Fruit fly (Drosophila melanogaster) whole organism, embryonic: ENCODE data around the gene CG14245.

ENCODE experiments used
- ATbp ChIP-seq: fragments of 200-800 bp; sonication (Bioruptor generic); optimal IDR thresholded peaks from 2 replicates; lab custom pipeline; 2017; ENCODE audit warnings: missing biosample characterization, mild to moderate bottlenecking, missing genetic modification characterization, missing genetic modification reagents
- BEAF-32 ChIP-seq: fragments of 200-800 bp; sonication (Bioruptor generic); optimal IDR thresholded peaks from 3 replicates; lab custom pipeline; 2017; ENCODE audit warnings: missing biosample characterization, missing genetic modification characterization, mild to moderate bottlenecking, moderate library complexity, missing genetic modification reagents
- Bteb2 ChIP-seq: fragments of 200-800 bp; sonication (Bioruptor generic); optimal IDR thresholded peaks from 2 replicates; lab custom pipeline; 2016; ENCODE audit warnings: missing biosample characterization, missing genetic modification characterization
- CG10979 ChIP-seq: fragments of 200-800 bp; sonication (Bioruptor generic); optimal IDR thresholded peaks from 2 replicates; lab custom pipeline; 2018; ENCODE audit warnings: missing biosample characterization, mild to moderate bottlenecking, missing genetic modification characterization, moderate library complexity
- CG14860 ChIP-seq: fragments of 200-800 bp; sonication (Bioruptor generic); IDR thresholded peaks from 3 replicates; pipeline ENCODE4 v1.3.6; 2022; ENCODE audit warnings: missing biosample characterization, missing genetic modification characterization; ENCODE audit not compliant: partially characterized antibody
- CG16813 ChIP-seq: fragments of 200-800 bp; sonication (Bioruptor generic); IDR thresholded peaks from 3 replicates; pipeline ENCODE4 v1.3.6; 2022; ENCODE audit warnings: missing biosample characterization, missing genetic modification characterization; ENCODE audit not compliant: partially characterized antibody
- CG2120 ChIP-seq: fragments of 200-800 bp; sonication (Bioruptor generic); optimal IDR thresholded peaks from 3 replicates; lab custom pipeline; 2016; ENCODE audit warnings: missing biosample characterization, missing genetic modification characterization
- CG2889 ChIP-seq: fragments of 200-800 bp; sonication (Bioruptor generic); IDR thresholded peaks from 3 replicates; pipeline ENCODE4 v1.3.6; 2022; ENCODE audit warnings: missing biosample characterization, missing genetic modification characterization
- CG3838 ChIP-seq: fragments of 200-800 bp; sonication (Bioruptor generic); optimal IDR thresholded peaks from 3 replicates; lab custom pipeline; 2016; ENCODE audit warnings: missing biosample characterization, missing genetic modification characterization
- CG6765 ChIP-seq: fragments of 200-800 bp; sonication (Bioruptor generic); optimal IDR thresholded peaks from 3 replicates; lab custom pipeline; 2017; ENCODE audit warnings: missing biosample characterization, mild to moderate bottlenecking, missing genetic modification characterization
- CG7357 ChIP-seq: fragments of 200-800 bp; sonication (Bioruptor generic); IDR thresholded peaks from 3 replicates; pipeline ENCODE4 v1.3.6; 2022; ENCODE audit warnings: missing biosample characterization, missing genetic modification characterization
- CG8944 ChIP-seq: fragments of 200-800 bp; sonication (Bioruptor generic); optimal IDR thresholded peaks from 3 replicates; lab custom pipeline; 2016; ENCODE audit warnings: missing biosample characterization, missing genetic modification characterization
- Doc3 ChIP-seq: fragments of 200-800 bp; sonication (Bioruptor generic); IDR thresholded peaks from 3 replicates; pipeline ENCODE4 v1.3.6; 2022; ENCODE audit warnings: missing biosample characterization, missing genetic modification characterization; ENCODE audit not compliant: partially characterized antibody
- Ets65A ChIP-seq: fragments of 200-800 bp; sonication (Bioruptor generic); peaks from one replicate; lab custom pipeline; 2016; ENCODE audit warnings: missing biosample characterization, missing genetic modification characterization
- GATAe ChIP-seq: fragments of 200-800 bp; sonication (Bioruptor generic); conservative IDR thresholded peaks from 2 replicates; pipeline ENCODE4 v1.3.6; 2022; ENCODE audit warnings: missing biosample characterization, missing genetic modification characterization
- Gsc ChIP-seq: fragments of 200-800 bp; sonication (Bioruptor generic); IDR thresholded peaks from 2 replicates; pipeline ENCODE4 v1.3.6; 2022; ENCODE audit warnings: missing biosample characterization, missing genetic modification characterization
- Gug ChIP-seq: fragments of 200-800 bp; sonication (Bioruptor generic); IDR thresholded peaks from 4 replicates; pipeline ENCODE4 v1.3.6; 2022; ENCODE audit warnings: missing biosample characterization, missing genetic modification characterization
- HLH4C ChIP-seq: fragments of 200-800 bp; sonication (Bioruptor generic); IDR thresholded peaks from 3 replicates; pipeline ENCODE4 v1.3.6; 2022; ENCODE audit warnings: missing biosample characterization, missing genetic modification characterization; ENCODE audit not compliant: partially characterized antibody
- Hr39 ChIP-seq: fragments of >200 bp; optimal IDR thresholded peaks from 2 replicates; lab custom pipeline; 2017
- Mad ChIP-seq: fragments of 200-800 bp; sonication (Bioruptor generic); optimal IDR thresholded peaks from 2 replicates; lab custom pipeline; 2016; ENCODE audit warnings: missing biosample characterization, missing genetic modification characterization
- PHDP ChIP-seq: fragments of 200-800 bp; sonication (Bioruptor generic); optimal IDR thresholded peaks from 3 replicates; lab custom pipeline; 2018; ENCODE audit warnings: missing biosample characterization, mild to moderate bottlenecking, missing genetic modification characterization, moderate library complexity
- bsh ChIP-seq, 2 experiments: fragments of 200-800 bp; sonication (Bioruptor generic); optimal IDR thresholded peaks; 2 replicates each; lab custom pipeline; 2017 to 2018; ENCODE audit warnings: mild to moderate bottlenecking in 2 of 2, missing biosample characterization in 2 of 2, missing genetic modification characterization in 2 of 2, moderate library complexity in 1 of 2
- cg ChIP-seq: fragments of 200-800 bp; sonication (Bioruptor generic); optimal IDR thresholded peaks from 3 replicates; lab custom pipeline; 2019; ENCODE audit warnings: missing biosample characterization, mild to moderate bottlenecking, missing genetic modification characterization, moderate library complexity
- ci ChIP-seq: fragments of 200-800 bp; sonication (Bioruptor generic); IDR thresholded peaks from 3 replicates; pipeline ENCODE4 v1.3.6; 2022; ENCODE audit warnings: missing biosample characterization, missing genetic modification characterization
- dm ChIP-seq: fragments of 200-800 bp; sonication (Bioruptor generic); optimal IDR thresholded peaks from 3 replicates; lab custom pipeline; 2016; ENCODE audit warnings: missing biosample characterization, missing genetic modification characterization
- exex ChIP-seq: fragments of 200-800 bp; sonication (Bioruptor generic); optimal IDR thresholded peaks from 4 replicates; lab custom pipeline; 2018; ENCODE audit warnings: missing biosample characterization, mild to moderate bottlenecking, missing genetic modification characterization, moderate library complexity
- gcm2 ChIP-seq: fragments of 200-800 bp; sonication (Bioruptor generic); optimal IDR thresholded peaks from 2 replicates; lab custom pipeline; 2016; ENCODE audit warnings: missing biosample characterization, missing genetic modification characterization
- grn ChIP-seq: fragments of 200-800 bp; sonication (Bioruptor generic); optimal IDR thresholded peaks from 3 replicates; lab custom pipeline; 2017; ENCODE audit warnings: missing biosample characterization, missing genetic modification characterization
- hkb ChIP-seq, 2 experiments: fragments of 200-800 bp in 1 of 2; fragments of >200 bp in 1 of 2; sonication (Bioruptor generic) in 1 of 2; IDR thresholded peaks in 1 of 2; optimal IDR thresholded peaks in 1 of 2; 2 replicates each; pipeline versions ENCODE4 v1.3.6 to Lab custom; 2017 to 2022; ENCODE audit warnings: missing biosample characterization in 1 of 2, missing genetic modification characterization in 1 of 2
- mam ChIP-seq: fragments of 200-800 bp; sonication (Bioruptor generic); optimal IDR thresholded peaks from 3 replicates; lab custom pipeline; 2016; ENCODE audit warnings: missing biosample characterization, missing genetic modification characterization
- mirr ChIP-seq: fragments of 200-800 bp; sonication (Bioruptor generic); optimal IDR thresholded peaks from 3 replicates; lab custom pipeline; 2018; ENCODE audit warnings: missing biosample characterization, mild to moderate bottlenecking, missing genetic modification characterization
- nerfin-2 ChIP-seq: fragments of 200-800 bp; sonication (Bioruptor generic); IDR thresholded peaks from 2 replicates; pipeline ENCODE4 v1.3.6; 2022; ENCODE audit warnings: missing biosample characterization, missing genetic modification characterization; ENCODE audit not compliant: partially characterized antibody
- pfk ChIP-seq: fragments of 200-800 bp; sonication (Bioruptor generic); optimal IDR thresholded peaks from 2 replicates; lab custom pipeline; 2018; ENCODE audit warnings: missing biosample characterization, mild to moderate bottlenecking, missing genetic modification characterization, moderate library complexity
- sd ChIP-seq: fragments of 200-800 bp; sonication (Bioruptor generic); optimal IDR thresholded peaks from 3 replicates; lab custom pipeline; 2018; ENCODE audit warnings: missing biosample characterization, mild to moderate bottlenecking, missing genetic modification characterization, moderate library complexity
- tna ChIP-seq: fragments of 200-800 bp; sonication (Bioruptor generic); IDR thresholded peaks from 2 replicates; pipeline ENCODE4 v1.3.6; 2022; ENCODE audit warnings: missing biosample characterization, missing genetic modification characterization; ENCODE audit not compliant: partially characterized antibody
- unpg ChIP-seq: fragments of 200-800 bp; sonication (Bioruptor generic); optimal IDR thresholded peaks from 3 replicates; lab custom pipeline; 2018; ENCODE audit warnings: missing biosample characterization, mild to moderate bottlenecking, missing genetic modification characterization, moderate library complexity

The CG14245 gene

dm6 chr3R:26724977-26725612 is 3.4 kb upstream of the CG14245 start, which contains the start of gene CG6420 (continued):
- TF ChIP-seq GATAe (no peak), hkb (optimal IDR thresholded peaks at IDR 0.05; lab: Kevin White, UChicago) (peak; percentile 83), hkb (GFP tag; IDR thresholded peaks at IDR 0.05; lab: Robert Waterston, UW) (no peak), CG3838 (GFP tag; lab: Kevin White, UChicago) (no peak), tna (GFP tag; lab: Robert Waterston, UW) (peak; percentile 68), Gug (GFP tag; lab: Robert Waterston, UW) (no peak), mam (GFP tag; lab: Kevin White, UChicago) (peak; percentile 4), CG16813 (GFP tag; lab: Robert Waterston, UW) (peak; percentile 88), bsh (GFP tag; optimal IDR thresholded peaks at IDR 0.05; lab: Kevin White, UChicago) (no peak), dm (GFP tag; lab: Kevin White, UChicago) (no peak), HLH4C (GFP tag; lab: Robert Waterston, UW) (peak; percentile 79), ATbp (GFP tag; lab: Kevin White, UChicago) (no peak), BEAF-32 (GFP tag; lab: Kevin White, UChicago) (peak; percentile 84), nerfin-2 (peak; percentile 87), Gsc (GFP tag; lab: Robert Waterston, UW) (no peak), gcm2 (GFP tag; lab: Kevin White, UChicago) (no peak), mirr (GFP tag; lab: Kevin White, UChicago) (no peak), PHDP (tag; lab: Kevin White, UChicago) (no peak), Doc3 (peak; percentile 84)

dm6 chr3R:26725833-26726232 is 2.7 kb upstream of the CG14245 start, which contains the start of gene CG14244:
TSS of gene CG14244 (plus strand) at chr3R:26726133.
- TF ChIP-seq Hr39 (lab: Kevin White, UChicago): peak; percentile 56
- TF ChIP-seq CG8944 (GFP tag; lab: Kevin White, UChicago): no peak

- TF ChIP-seq ci (GFP tag; lab: Robert Waterston, UW) (no peak), CG2889 (GFP tag; lab: Robert Waterston, UW) (0 out of 3 replicates have a peak, but pooled peaks have one; percentile 7)
These were observed 1.5 kb upstream of the CG14245 start, which contains the start of gene CG14246 for dm6 chr3R:26727014-26727413. TSS of gene CG14246 (plus strand) at chr3R:26727314.

dm6 chr3R:26736207-26736606 is 7.7 kb downstream of the CG14245 start, which contains the start of gene CG6403:
TSS of gene CG6403 (minus strand) at chr3R:26736307.
- peak; percentile 36 for TF ChIP-seq sd (tag; lab: Kevin White, UChicago)
- TF ChIP-seq cg (GFP tag; lab: Kevin White, UChicago): no peak
- TF ChIP-seq CG7357 (GFP tag; lab: Robert Waterston, UW): no peak
- TF ChIP-seq CG10979 (tag; lab: Kevin White, UChicago): no peak
- peak; percentile 40 for TF ChIP-seq Ets65A
- peak; percentile 10 for TF ChIP-seq exex (tag; lab: Kevin White, UChicago)
- no peak for TF ChIP-seq Mad (GFP tag; lab: Kevin White, UChicago)

dm6 chr3R:26737310-26737709 is 8.8 kb downstream of the CG14245 start, which contains the start of gene CG14247:
TSS of gene CG14247 (plus strand) at chr3R:26737610.
- TF ChIP-seq CG14860: no peak
- peak; percentile 47 for TF ChIP-seq grn
- TF ChIP-seq unpg (GFP tag; lab: Kevin White, UChicago): no peak
- TF ChIP-seq Bteb2 (GFP tag; lab: Kevin White, UChicago): no peak
- no peak for TF ChIP-seq CG2120 (GFP tag; lab: Kevin White, UChicago)
- TF ChIP-seq pfk: no peak
- peak; percentile 22 for TF ChIP-seq exex (tag; lab: Kevin White, UChicago)
- no peak for TF ChIP-seq CG6765
